Worm (Caenorhabditis elegans) whole organism, early embryonic: Measurements from ENCODE around the gene F52D1.2.

Experiments used
- B0310.2 ChIP-seq: sonication (generic microtip); optimal IDR thresholded peaks from 2 replicates; lab custom pipeline; 2016; ENCODE audit warnings: mild to moderate bottlenecking, missing genetic modification characterization, missing compliant biosample characterization
- F13C5.2 ChIP-seq: sonication (generic microtip); optimal IDR thresholded peaks from 2 replicates; lab custom pipeline; 2017; ENCODE audit warnings: mild to moderate bottlenecking, missing genetic modification characterization, inconsistent platforms, missing compliant biosample characterization
- aly-1 ChIP-seq: sonication (generic microtip); optimal IDR thresholded peaks from 2 replicates; lab custom pipeline; 2016; ENCODE audit warnings: missing genetic modification characterization, missing compliant biosample characterization
- ama-1 ChIP-seq: fragments of 150-350 bp; optimal IDR thresholded peaks from 2 replicates; lab custom pipeline; 2014
- ceh-13 ChIP-seq: fragments of 200-800 bp; sonication (Bioruptor generic); optimal IDR thresholded peaks from 2 replicates; lab custom pipeline; 2018; ENCODE audit warnings: mild to moderate bottlenecking, missing genetic modification characterization, missing compliant biosample characterization
- ceh-36 ChIP-seq: sonication (generic microtip); optimal IDR thresholded peaks from 2 replicates; lab custom pipeline; 2016; ENCODE audit warnings: missing genetic modification characterization, inconsistent platforms, missing compliant biosample characterization
- ets-7 ChIP-seq: sonication (generic microtip); optimal IDR thresholded peaks from 2 replicates; lab custom pipeline; 2016; ENCODE audit warnings: missing genotype, missing genetic modification characterization, missing compliant biosample characterization
- flt-1 ChIP-seq: fragments of 200-800 bp; sonication (Bioruptor generic); IDR thresholded peaks from 2 replicates; pipeline ENCODE4 v1.3.6; 2022; ENCODE audit warnings: missing genetic modification characterization, missing compliant biosample characterization
- hmbx-1 ChIP-seq: sonication (generic microtip); optimal IDR thresholded peaks from 2 replicates; lab custom pipeline; 2016; ENCODE audit warnings: mild to moderate bottlenecking, missing genetic modification characterization, missing compliant biosample characterization
- hmg-4 ChIP-seq: fragments of 200-800 bp; sonication (Bioruptor generic); optimal IDR thresholded peaks from 2 replicates; lab custom pipeline; 2018; ENCODE audit warnings: mild to moderate bottlenecking, missing genetic modification characterization, missing compliant biosample characterization
- hnd-1 ChIP-seq: sonication (generic microtip); optimal IDR thresholded peaks from 2 replicates; lab custom pipeline; 2016; ENCODE audit warnings: missing genetic modification characterization, missing compliant biosample characterization
- pes-1 ChIP-seq: fragments of 200-800 bp; sonication (Bioruptor generic); IDR thresholded peaks from 2 replicates; pipeline ENCODE4 v1.3.6; 2022; ENCODE audit warnings: missing genetic modification reagents, missing genetic modification characterization, missing compliant biosample characterization
- scrt-1 ChIP-seq: fragments of 200-800 bp; sonication (Bioruptor generic); IDR thresholded peaks from 2 replicates; pipeline ENCODE4 v1.3.6; 2022; ENCODE audit warnings: missing genetic modification characterization, missing compliant biosample characterization
- sea-1 ChIP-seq: fragments of 200-800 bp; sonication (Bioruptor generic); conservative IDR thresholded peaks from 2 replicates; pipeline ENCODE4 v1.3.6; 2022; ENCODE audit warnings: missing genetic modification characterization, missing compliant biosample characterization
- tbx-11 ChIP-seq: fragments of 200-800 bp; sonication (Bioruptor generic); IDR thresholded peaks from 2 replicates; pipeline ENCODE4 v1.3.6; 2022; ENCODE audit warnings: missing genetic modification characterization, missing compliant biosample characterization
- tbx-37 ChIP-seq: fragments of 200-800 bp; sonication (Bioruptor generic); conservative IDR thresholded peaks from 2 replicates; pipeline ENCODE4 v1.3.6; 2022; ENCODE audit warnings: missing genetic modification reagents, missing genetic modification characterization, missing compliant biosample characterization
- tra-4 ChIP-seq: sonication (generic microtip); optimal IDR thresholded peaks from 2 replicates; lab custom pipeline; 2017; ENCODE audit warnings: missing genetic modification characterization, missing compliant biosample characterization

Gene F52D1.2

DNA sequence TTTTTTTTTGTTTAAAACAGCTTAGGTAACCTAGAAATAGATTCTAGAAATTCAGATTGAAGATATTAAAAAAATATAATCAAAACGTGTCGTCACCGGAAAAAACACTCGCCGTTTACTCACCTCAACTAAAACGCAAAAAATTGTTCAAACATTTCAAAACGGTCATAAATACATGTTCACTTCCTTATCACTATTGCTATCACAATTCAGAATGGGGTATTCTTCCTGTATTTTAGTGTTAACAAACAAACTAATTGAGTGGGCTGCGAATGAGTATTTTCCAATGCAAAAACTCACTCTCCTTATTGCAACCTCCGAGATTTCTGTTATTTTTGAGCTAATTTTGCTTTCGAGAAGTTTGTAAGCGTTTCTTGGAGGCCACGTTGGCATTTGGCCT is at the start of gene F52D1.2:
Gene F52D1.2, minus strand, starts transcription at position 393 of the 400 bp plus-strand sequence.
- TF ChIP-seq ets-7 (no peak), sea-1 (GFP tag; lab: Robert Waterston, UW) (no peak), aly-1 (no peak), B0310.2 (tag; lab: Kevin White, UChicago) (no peak), pes-1 (GFP tag; lab: Robert Waterston, UW) (no peak), tra-4 (tag; lab: Kevin White, UChicago) (no peak), ceh-13 (GFP tag; lab: Kevin White, UChicago) (no peak), ama-1 (lab: Kevin White, UChicago) (no peak), ceh-36 (no peak), F13C5.2 (no peak), hnd-1 (no peak), hmg-4 (GFP tag; lab: Kevin White, UChicago) (no peak), flt-1 (GFP tag; lab: Robert Waterston, UW) (no peak), tbx-37 (GFP tag; lab: Robert Waterston, UW) (no peak), tbx-11 (GFP tag; lab: Robert Waterston, UW) (no peak), hmbx-1 (no peak), scrt-1 (GFP tag; lab: Robert Waterston, UW) (no peak)

DNA sequence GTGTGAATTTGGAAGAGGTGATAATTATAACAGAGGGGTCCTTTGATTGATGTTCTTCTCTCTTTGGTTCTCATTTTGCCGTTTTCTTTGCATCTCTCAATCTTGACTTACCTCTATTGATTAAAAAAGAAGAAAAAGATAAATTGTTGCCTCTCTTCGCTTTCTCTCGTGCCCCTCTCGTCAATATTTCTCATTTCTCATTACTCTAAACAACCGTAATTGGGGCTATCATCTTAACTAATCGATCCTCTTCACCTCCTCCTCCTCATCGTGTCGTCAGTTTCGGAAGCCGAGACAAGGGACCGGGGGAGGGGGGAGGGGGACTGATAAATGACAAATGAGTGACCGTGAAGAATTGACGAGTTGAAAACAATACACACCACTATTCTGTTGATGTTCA is 48.6 kb upstream of the F52D1.2 start:
- TF ChIP-seq hnd-1: no peak
- no peak for TF ChIP-seq ets-7
- no peak for TF ChIP-seq tbx-37 (GFP tag; lab: Robert Waterston, UW)
- TF ChIP-seq aly-1: no peak
- TF ChIP-seq sea-1 (GFP tag; lab: Robert Waterston, UW): no peak
- TF ChIP-seq tbx-11 (GFP tag; lab: Robert Waterston, UW): no peak
- no peak for TF ChIP-seq ama-1 (lab: Kevin White, UChicago)
- no peak for TF ChIP-seq tra-4 (tag; lab: Kevin White, UChicago)
- TF ChIP-seq scrt-1 (GFP tag; lab: Robert Waterston, UW): no peak
- no peak for TF ChIP-seq ceh-36
- no peak for TF ChIP-seq hmg-4 (GFP tag; lab: Kevin White, UChicago)

DNA sequence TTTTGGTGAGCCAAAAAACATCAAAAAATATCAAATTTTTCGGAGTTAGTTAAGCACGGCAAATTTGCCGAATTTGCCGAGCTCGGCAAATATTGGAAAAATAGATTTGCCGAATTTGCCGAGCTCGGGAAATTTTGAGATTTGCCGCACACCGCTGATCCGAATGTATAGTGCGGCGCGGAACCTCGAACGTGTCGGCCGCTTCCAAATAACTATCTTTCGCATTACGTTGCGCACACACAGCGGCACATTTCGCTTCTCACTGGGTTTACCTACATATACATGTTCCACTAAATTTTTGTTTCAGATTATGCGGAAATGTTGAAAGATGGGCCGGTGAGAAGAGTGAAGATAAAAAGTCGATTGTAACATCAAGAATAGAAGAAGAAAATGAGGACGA is 46.8 kb upstream of the F52D1.2 start:
- TF ChIP-seq hmg-4 (GFP tag; lab: Kevin White, UChicago) (no peak), ama-1 (lab: Kevin White, UChicago) (no peak), ceh-36 (no peak), ets-7 (no peak)

DNA sequence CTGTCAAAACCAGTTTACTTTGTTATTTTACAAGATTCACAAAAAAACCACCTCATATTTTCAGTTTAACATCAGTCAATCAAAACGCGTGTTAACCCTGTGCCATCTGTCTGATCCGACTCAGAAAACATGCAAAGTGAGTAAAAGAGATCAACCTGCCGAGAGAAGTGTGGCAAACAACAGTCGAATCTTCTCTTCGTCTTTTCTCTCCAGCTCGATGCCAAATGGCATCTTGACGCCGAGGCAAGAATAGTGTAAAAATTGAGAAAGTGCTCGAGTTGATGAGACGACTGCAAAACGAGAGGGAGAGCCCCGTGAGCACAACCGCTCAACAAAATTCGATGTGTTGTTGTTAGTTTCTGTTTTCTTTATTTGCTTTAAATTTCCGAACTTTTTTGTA is 42.9 kb upstream of the F52D1.2 start, which contains the start of gene B0310.1:
Gene B0310.1, plus strand, starts transcription at position 310 of the 400 bp plus-strand sequence.
- TF ChIP-seq tra-4 (tag; lab: Kevin White, UChicago) (no peak), tbx-37 (GFP tag; lab: Robert Waterston, UW) (no peak), pes-1 (GFP tag; lab: Robert Waterston, UW) (no peak), tbx-11 (GFP tag; lab: Robert Waterston, UW) (no peak), B0310.2 (tag; lab: Kevin White, UChicago) (no peak), ama-1 (lab: Kevin White, UChicago) (no peak)

DNA sequence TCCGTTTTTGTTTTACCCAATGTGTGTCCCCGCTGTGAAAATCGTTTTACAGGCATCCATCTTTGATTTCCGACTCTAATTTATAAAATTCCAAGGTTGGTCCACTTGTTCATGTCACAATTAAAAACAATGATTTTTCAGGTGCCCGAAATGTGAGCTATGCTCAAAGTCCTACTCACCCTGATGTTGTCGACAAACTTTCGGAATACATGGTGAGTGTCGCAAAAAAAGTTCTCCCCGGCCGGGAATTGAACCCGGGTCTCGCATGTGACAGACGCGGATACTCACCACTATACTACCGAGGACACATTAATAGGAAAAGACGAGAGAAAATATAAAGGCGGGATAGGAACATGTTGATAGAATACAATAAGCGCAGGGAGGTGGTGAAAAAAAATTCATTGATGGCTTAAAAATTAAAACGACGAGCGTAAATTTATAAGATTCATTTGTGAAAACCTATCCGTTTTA is 39.7 kb upstream of the F52D1.2 start, which contains the start of gene egl-17:
Gene egl-17, plus strand, starts transcription at position 51 of the 471 bp plus-strand sequence.
- TF ChIP-seq tbx-37 (GFP tag; lab: Robert Waterston, UW) (peak; percentile 95), hnd-1 (peak; percentile 90), ceh-36 (peak; percentile 92), ets-7 (peak; percentile 87), flt-1 (GFP tag; lab: Robert Waterston, UW) (peak; percentile 91), tra-4 (tag; lab: Kevin White, UChicago) (peak; percentile 82), aly-1 (peak; percentile 94), ceh-13 (GFP tag; lab: Kevin White, UChicago) (peak; percentile 86), tbx-11 (GFP tag; lab: Robert Waterston, UW) (peak; percentile 91), sea-1 (GFP tag; lab: Robert Waterston, UW) (peak; percentile 95), B0310.2 (tag; lab: Kevin White, UChicago) (peak; percentile 99), ama-1 (lab: Kevin White, UChicago) (no peak), F13C5.2 (peak; percentile 93), hmg-4 (GFP tag; lab: Kevin White, UChicago) (peak; percentile 96), scrt-1 (GFP tag; lab: Robert Waterston, UW) (peak; percentile 96), pes-1 (GFP tag; lab: Robert Waterston, UW) (peak; percentile 96), hmbx-1 (peak; percentile 82)

DNA sequence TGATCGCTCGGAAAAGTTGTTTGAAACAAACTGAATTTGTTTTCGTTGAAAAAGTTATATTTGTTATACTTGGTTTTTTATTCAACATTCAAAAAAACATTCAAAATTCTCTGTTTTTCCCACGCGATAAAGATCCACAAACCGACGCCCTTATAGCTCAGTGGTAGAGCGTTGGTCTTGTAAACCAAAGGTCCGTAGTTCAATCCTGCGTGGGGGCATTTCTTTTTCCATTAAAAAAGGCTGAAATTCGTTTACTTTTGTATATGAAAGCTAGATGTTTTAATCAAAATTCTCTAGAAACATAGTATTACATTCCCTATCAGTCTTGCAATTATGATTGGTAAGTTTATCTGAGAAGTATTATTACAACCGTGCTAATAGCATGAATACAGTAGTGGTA is 37.7 kb upstream of the F52D1.2 start:
- no peak for TF ChIP-seq tbx-11 (GFP tag; lab: Robert Waterston, UW)
- no peak for TF ChIP-seq ets-7
- TF ChIP-seq F13C5.2: no peak
- no peak for TF ChIP-seq ceh-13 (GFP tag; lab: Kevin White, UChicago)
- TF ChIP-seq tra-4 (tag; lab: Kevin White, UChicago): no peak
- TF ChIP-seq B0310.2 (tag; lab: Kevin White, UChicago): no peak

DNA sequence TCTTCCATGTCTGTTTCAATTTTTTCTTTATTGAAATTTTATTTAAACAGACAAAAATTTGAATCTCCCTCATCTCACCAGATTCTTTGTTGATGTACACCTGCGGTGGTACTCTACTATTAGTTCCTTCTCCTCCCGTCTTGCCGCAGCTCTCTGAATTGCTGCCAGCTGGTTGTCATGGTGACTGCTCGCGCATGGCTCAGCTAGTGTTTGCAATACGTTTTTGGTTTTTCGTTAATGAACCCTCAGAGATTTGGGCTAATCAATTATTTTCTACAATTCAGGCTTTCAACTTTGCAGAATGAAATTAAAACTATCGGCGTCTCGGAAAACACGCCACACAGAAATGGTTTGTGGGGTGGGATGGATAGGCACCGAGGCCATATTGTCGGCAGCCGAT is 31.1 kb upstream of the F52D1.2 start, which contains the start of gene che-2:
Gene che-2, plus strand, starts transcription at position 301 of the 400 bp plus-strand sequence.
- TF ChIP-seq scrt-1 (GFP tag; lab: Robert Waterston, UW) (no peak), aly-1 (no peak), sea-1 (GFP tag; lab: Robert Waterston, UW) (no peak), tbx-37 (GFP tag; lab: Robert Waterston, UW) (no peak)

DNA sequence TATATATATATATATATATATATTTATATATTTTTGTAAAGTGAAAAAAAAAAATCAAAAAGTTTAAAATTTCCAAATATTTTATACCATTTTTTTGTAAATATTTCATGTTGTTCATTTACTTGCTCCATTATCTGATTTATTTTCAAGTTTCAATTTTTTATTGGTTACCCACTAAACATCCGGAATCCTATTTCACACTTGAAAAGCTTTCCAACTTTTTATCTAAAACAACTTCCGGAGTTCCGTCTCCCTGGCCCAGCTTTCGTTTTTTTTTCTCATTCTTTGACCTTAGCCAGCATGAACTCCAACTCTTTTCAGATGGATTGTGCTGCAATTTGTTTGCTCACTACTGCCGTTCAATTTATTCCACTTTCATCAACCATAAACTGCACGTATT is 26.2 kb upstream of the F52D1.2 start, which contains the start of gene F38G1.3:
Gene F38G1.3, plus strand, starts transcription at position 301 of the 400 bp plus-strand sequence.
- TF ChIP-seq ets-7: no peak
